Fruit fly (Drosophila melanogaster) whole organism, larva: ENCODE measurements around the gene Pgant2.
"Not testable (repeated sequence)": the region's sequence is repeated elsewhere in the genome, so short reads cannot be mapped to it uniquely, and the experiment has no call there.

Experiments used
- noc ChIP-seq: fragments of 200-800 bp; sonication (Bioruptor generic); optimal IDR thresholded peaks from 3 replicates; lab custom pipeline; 2019; ENCODE audit warnings: missing biosample characterization, mild to moderate bottlenecking, missing genetic modification characterization, moderate library complexity

The Pgant2 gene

dm6 chr2L:3439502-3439901, 13.0 kb upstream of the Pgant2 start:
- TF ChIP-seq noc, result no peak

dm6 chr2L:3438078-3438477, 11.6 kb upstream of the Pgant2 start:
- no peak for TF ChIP-seq noc

DNA sequence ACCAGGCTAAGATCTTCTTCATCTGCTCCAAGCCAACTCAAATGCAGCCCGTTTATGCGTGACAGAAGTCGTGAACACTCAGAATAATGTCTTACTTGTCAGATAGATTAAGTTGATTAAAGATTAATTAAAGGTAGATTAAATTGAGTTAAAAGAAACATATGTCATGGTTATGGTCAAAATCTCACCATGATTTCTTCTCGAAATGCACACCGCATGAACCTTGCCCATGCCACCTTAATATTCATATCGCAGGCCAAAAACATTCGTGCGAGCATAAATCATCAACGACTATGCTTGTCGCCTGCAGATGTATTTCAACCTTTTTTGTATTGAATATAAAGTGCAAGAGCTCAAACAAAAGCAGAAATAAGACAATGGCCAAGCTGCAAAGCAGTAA, 10.5 kb upstream of the Pgant2 start:
- TF ChIP-seq noc, result no peak

dm6 chr2L:3436347-3436746, 9.8 kb upstream of the Pgant2 start:
- TF ChIP-seq noc, result no peak

DNA sequence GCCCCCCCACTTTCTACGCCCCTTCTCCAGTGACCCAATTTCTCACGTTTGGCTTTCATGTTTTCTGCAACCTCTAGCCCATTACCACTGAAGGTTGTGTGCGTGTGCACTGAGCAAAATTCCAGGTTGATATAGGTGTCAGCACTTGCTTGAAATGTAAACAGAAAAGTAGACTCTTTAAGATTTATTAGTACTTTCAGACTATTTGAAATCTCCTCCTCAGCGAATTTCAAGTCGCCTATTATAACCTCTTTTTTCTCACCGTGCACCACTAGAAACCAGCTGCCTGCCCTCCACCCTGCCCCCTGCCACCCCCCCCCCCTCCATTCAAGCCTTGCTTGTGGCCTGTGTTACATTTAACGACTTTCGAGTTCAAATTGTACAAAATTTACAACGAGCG, 8.6 kb upstream of the Pgant2 start:
- TF ChIP-seq noc, result no peak

- TF ChIP-seq noc, result no peak
These were observed 2.0 kb upstream of the Pgant2 start for dm6 chr2L:3428419-3429097.

DNA sequence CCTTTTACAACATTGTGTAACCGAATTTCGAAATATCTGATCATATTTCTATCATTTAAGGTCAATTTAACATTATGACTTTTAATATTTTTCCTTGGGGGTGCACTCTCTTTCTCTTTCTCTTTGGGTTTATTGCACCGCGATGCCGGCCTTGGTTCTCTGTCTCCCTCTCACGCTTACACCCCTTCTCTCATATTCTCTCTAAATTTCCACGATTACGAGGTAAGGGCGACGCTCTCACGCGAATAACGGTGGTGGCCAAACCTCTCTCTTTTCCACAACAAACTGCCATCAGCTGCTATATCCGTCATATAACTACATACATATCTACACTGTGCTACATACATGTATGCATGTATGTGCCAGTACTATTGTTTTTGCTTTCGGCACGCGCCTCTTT, 572 bp downstream of the Pgant2 start:
- no peak for TF ChIP-seq noc

DNA sequence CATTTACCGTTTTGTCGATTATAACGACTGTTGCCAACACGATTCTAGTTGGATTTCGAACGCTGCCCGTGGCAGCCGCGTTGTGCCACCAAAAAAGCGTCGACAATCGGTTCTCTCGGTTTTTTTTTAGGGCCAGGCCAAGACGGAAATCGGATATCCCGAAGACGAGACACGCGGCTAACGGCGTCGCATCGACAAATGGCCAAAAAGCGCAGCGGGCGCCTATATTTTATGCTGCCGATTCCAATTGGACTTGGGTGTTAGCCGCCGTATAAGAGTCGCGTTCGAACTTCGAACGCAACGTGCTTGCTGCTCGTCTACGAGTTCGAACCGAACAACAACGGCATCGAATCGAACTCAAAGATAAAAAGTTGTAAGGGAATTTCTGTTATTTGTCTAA, 3.8 kb downstream of the Pgant2 start:
- no peak for TF ChIP-seq noc

- no peak for TF ChIP-seq noc
These were observed 8.9 kb downstream of the Pgant2 start for dm6 chr2L:3417613-3418012.

- peak; percentile 2 for TF ChIP-seq noc
These were observed 9.8 kb downstream of the Pgant2 start, which contains the start of gene CG31952 for dm6 chr2L:3416527-3417304. Gene CG31952 (plus strand): TSS chr2L:3416693.

DNA sequence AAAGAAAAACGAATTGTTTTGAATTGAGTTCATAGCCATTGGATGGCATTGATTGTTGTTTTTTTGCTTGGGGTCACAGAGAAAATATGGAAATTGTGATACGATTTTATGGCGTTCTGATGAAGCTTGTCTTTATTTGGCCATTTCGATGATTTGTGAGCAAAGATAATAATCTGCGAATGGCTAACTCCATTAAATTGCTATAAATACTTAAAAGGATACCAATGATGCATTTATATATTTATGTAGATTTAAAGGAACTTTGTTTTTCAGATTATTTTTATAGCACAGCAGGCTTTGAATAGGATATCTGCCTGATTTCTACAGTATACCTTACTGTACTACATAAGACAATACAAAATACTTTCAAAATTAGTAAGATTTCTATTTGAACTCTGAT, 16.3 kb downstream of the Pgant2 start, which contains the start of gene CG8840:
Gene CG8840 (plus strand): TSS at position 301 of the 400 bp plus-strand sequence.
- TF ChIP-seq noc, result no peak

- TF ChIP-seq noc, result no peak
These were observed 18.8 kb downstream of the Pgant2 start for dm6 chr2L:3407722-3408121.

dm6 chr2L:3397594-3398073, 28.9 kb downstream of the Pgant2 start, which contains the start of gene CG34175:
Gene CG34175 (plus strand): TSS chr2L:3398023.
- TF ChIP-seq noc, result no peak

DNA sequence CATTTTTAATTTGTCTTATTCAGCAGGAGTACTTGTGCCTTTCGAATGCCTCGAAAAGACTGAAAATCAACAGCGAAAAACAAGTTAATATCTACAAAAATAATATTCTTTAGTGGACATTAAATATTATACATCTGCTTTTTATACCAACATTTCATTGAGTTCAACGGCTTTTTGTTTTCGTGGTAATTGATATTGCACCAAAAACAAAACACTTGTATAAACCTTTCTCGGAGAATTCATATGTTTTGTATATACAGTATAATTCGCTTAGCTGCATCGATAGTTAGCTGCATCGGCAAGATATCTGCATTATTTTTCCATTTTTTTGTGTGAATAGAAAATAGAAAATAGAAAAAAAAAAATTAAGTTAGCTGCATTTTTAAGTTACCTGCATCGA, 38.1 kb downstream of the Pgant2 start, which contains the start of gene CG42460:
Gene CG42460 (minus strand): TSS at position 101 of the 400 bp plus-strand sequence.
- TF ChIP-seq noc, result not testable (repeated sequence)

DNA sequence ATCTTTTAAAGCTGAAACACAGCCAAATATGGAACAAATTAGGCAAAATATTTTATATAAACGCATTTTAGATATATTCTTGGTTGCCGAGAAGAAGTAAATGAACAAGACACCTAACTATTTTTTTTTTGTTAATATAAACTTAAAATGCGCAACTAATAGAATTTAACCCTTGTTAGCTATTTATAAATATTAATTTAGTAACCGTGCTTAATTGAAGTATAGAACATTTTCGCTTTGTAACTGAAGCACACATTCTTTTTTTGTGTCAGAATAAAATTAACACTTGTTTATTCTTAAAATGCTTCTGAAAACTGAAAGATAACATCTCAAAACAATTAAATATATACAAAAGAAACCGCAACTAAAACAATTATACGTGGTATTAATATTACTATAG, 38.9 kb downstream of the Pgant2 start, which contains the start of gene Sfp23F:
Gene Sfp23F (minus strand): TSS at position 101 of the 400 bp plus-strand sequence.
- no peak for TF ChIP-seq noc

DNA sequence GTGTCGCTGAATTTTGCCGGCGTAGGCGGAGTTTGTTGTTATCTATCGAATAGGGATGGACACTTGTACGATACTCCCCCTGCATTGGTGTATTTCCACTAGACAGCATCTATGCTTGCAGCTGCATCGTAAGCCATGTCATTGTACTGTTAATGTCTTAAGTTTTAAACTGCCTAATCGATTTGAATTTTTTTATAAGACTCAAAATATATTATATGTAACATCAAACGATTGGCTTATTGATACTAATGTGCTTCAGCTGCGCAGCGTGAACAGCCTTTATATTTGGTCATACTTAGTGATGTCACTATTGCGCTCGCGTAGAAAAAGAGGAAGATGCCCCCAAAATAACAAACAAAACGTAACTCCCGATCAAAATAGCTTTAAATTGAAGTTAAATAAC, 49.8 kb downstream of the Pgant2 start, which contains the start of the genes CG9662 and Ptpa:
Gene CG9662 (minus strand): TSS at position 54 of the 403 bp plus-strand sequence.
Gene Ptpa (plus strand): TSS at position 319 of the 403 bp plus-strand sequence.
- TF ChIP-seq noc, result no peak

DNA sequence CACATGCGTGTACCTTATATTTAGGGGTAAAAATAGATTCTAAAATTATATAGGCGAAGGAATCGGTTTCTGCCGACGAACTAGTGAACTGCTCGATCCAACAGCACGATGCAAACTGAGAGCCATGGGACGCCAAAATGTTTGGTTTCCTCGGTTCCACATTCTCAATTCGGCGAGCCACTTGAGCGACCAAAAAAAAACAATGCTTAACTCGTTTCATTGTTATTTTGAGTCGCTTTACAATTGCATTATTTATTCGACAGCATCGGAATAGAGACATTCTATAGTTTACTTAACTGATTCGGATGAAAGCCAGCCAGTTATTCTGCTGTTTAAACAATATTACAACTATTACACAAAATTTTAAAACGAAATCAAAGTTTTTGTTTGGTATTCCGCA, 50.9 kb downstream of the Pgant2 start, which contains the start of gene CG15412:
Gene CG15412 (minus strand): TSS at position 101 of the 400 bp plus-strand sequence.
- no peak for TF ChIP-seq noc
